Worm (Caenorhabditis elegans): Measurements from ENCODE around the gene srx-3.

srx-3 gene

DNA sequence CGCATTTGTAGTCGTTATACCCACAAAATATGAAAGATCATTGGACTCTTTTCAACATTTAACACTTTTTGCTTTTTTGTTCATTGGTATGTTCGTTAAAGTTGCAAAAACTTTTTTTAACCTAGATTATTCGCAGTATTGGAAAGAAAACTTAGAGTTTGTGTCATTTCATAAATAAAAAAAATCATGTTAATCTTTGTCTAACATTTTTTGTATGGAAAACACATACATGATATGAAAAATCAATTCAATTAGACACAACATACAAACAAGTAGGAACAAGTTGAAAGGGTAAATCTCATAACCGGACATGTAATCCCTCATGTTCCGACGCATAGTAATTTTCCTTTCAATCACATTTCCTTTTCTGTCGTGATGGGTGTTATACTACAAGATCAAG lies 4.2 kb upstream of the srx-3 start, which contains the start of gene F59E11.2:
TSS of gene F59E11.2 (plus strand) at position 301 of the 400 bp plus-strand sequence.
- TF ChIP-seq ceh-39 (tag; optimal IDR thresholded peaks at IDR 0.05) (no peak), elt-1 (tag; optimal IDR thresholded peaks at IDR 0.05; ENCODE audit: borderline replicate concordance, insufficient read depth) (no peak), sem-2 (GFP tag; optimal IDR thresholded peaks at IDR 0.05) (no peak)

DNA sequence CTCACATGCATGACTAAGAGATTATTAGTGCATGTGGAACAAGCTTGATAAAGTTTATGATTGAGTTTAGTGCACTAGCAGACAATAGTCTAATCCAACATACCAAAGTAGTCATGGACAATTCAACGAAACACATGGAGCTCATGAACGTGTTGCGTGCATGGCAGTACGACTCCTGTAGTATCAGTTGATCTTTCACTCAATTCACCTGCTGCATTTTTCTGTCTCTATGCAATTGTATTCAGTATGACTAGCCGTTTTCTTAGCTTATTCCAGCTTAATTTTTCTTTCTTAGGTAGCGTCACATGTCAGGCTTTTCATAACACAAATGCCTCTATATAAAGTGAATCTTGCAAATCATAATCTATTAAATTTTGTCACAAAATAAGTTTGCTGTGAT lies 2.1 kb upstream of the srx-3 start, which contains the start of gene srx-1:
TSS of gene srx-1 (plus strand) at position 382 of the 400 bp plus-strand sequence.
- TF ChIP-seq snpc-4 (tag; optimal IDR thresholded peaks at IDR 0.05) (no peak), ham-2 (GFP tag; optimal IDR thresholded peaks at IDR 0.05) (no peak), ceh-83 (GFP tag; optimal IDR thresholded peaks at IDR 0.05) (no peak), unc-39 (tag; optimal IDR thresholded peaks at IDR 0.05) (no peak), flh-1 (GFP tag; optimal IDR thresholded peaks at IDR 0.05) (no peak), ceh-39 (tag; optimal IDR thresholded peaks at IDR 0.05) (no peak), ces-1 (GFP tag; optimal IDR thresholded peaks at IDR 0.05) (no peak), lsy-2 (tag; optimal IDR thresholded peaks at IDR 0.05) (no peak), nhr-28 (tag; optimal IDR thresholded peaks at IDR 0.05) (no peak), elt-1 (tag; optimal IDR thresholded peaks at IDR 0.05; ENCODE audit: borderline replicate concordance, insufficient read depth) (no peak), lin-13 (tag; optimal IDR thresholded peaks at IDR 0.05) (no peak), blmp-1 (tag; optimal IDR thresholded peaks at IDR 0.05) (no peak), M03D4.4 (tag; optimal IDR thresholded peaks at IDR 0.05) (no peak)

DNA sequence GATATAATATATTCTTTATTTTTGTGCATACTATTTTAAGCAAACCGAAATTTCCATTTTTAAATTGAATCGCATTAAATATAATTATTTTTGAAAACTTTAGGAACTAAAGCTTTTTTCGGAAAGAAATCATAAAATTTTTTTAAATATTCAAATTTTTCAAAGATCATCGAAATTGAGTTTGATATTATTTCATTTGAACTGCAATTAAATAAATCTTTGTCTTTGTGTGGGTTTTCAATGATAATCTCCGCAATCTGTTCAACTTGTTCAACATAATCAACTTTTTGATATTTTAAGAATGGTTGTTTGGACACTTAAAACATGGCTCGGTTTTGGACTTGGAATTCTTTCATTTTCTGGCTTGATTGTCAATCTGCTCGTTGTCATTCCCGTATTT lies 3.8 kb downstream of the srx-3 start, which contains the start of gene srx-2:
TSS of gene srx-2 (plus strand) at position 301 of the 400 bp plus-strand sequence.
- TF ChIP-seq flh-1 (GFP tag; optimal IDR thresholded peaks at IDR 0.05) (no peak), pha-4 (tag; optimal IDR thresholded peaks at IDR 0.05) (no peak)

DNA sequence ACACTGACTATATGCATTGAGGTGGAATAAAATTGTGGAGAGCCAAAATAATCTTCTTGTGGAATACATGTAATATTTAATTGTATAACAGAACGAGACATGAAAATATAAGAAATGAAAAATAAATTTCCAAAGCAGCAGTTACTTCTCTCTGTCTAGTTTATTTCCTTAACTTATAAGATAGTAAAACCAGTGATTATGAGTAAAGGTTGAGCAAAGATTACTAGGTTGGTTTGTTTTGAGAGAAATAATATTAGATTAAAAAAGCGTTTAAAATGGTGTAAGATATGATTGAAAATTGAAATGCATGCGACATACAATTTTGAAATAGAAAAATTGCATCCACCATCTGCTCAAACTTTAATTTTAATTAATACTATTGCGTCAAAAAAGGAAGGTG lies 8.4 kb downstream of the srx-3 start, which contains the start of gene srh-201:
TSS of gene srh-201 (minus strand) at position 101 of the 400 bp plus-strand sequence.
- no peak for TF ChIP-seq nhr-28 (tag; optimal IDR thresholded peaks at IDR 0.05)
- no peak for TF ChIP-seq elt-1 (tag; optimal IDR thresholded peaks at IDR 0.05; ENCODE audit: borderline replicate concordance, insufficient read depth)
- TF ChIP-seq lsy-2 (tag; optimal IDR thresholded peaks at IDR 0.05) = no peak
- no peak for TF ChIP-seq mep-1 (tag; optimal IDR thresholded peaks at IDR 0.05)
- TF ChIP-seq flh-1 (GFP tag; optimal IDR thresholded peaks at IDR 0.05) = no peak
- no peak for TF ChIP-seq unc-120 (tag; optimal IDR thresholded peaks at IDR 0.05; ENCODE audit: poor library complexity, severe bottlenecking)
- TF ChIP-seq blmp-1 (tag; optimal IDR thresholded peaks at IDR 0.05) = no peak
- no peak for TF ChIP-seq ceh-83 (GFP tag; optimal IDR thresholded peaks at IDR 0.05)
- no peak for TF ChIP-seq nhr-237 (tag; optimal IDR thresholded peaks at IDR 0.05)
- no peak for TF ChIP-seq ceh-39 (tag; optimal IDR thresholded peaks at IDR 0.05)
- no peak for TF ChIP-seq lin-32 (GFP tag; optimal IDR thresholded peaks at IDR 0.05)
- no peak for TF ChIP-seq mls-2 (tag; optimal IDR thresholded peaks at IDR 0.05)
- TF ChIP-seq ces-1 (GFP tag; optimal IDR thresholded peaks at IDR 0.05) = no peak
- no peak for TF ChIP-seq unc-62 (GFP tag; optimal IDR thresholded peaks at IDR 0.05)

DNA sequence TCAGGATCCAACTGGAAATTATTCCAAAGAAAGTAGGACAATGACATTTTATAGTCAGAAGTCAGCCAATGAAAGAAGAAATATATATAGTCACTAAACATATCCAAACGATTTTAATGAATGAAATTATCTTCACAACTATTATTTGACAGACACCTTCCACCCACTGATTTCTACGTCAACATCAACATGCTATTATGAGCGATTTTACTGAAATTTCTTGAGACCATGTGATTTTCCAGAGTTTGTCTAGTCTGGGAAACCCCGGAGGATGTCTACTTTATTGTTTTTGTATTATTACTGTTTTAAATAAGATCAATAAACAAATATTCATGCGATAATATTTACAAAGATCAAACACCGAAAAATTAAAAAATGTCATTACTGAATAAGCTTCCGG lies 10.2 kb downstream of the srx-3 start, which contains the start of gene srt-18:
TSS of gene srt-18 (minus strand) at position 101 of the 400 bp plus-strand sequence.
- TF ChIP-seq unc-120 (tag; optimal IDR thresholded peaks at IDR 0.05; ENCODE audit: poor library complexity, severe bottlenecking) (no peak), pha-4 (tag; optimal IDR thresholded peaks at IDR 0.05) (no peak), nhr-2 (tag; optimal IDR thresholded peaks at IDR 0.05) (no peak), nhr-237 (tag; optimal IDR thresholded peaks at IDR 0.05) (no peak), flh-1 (GFP tag; optimal IDR thresholded peaks at IDR 0.05) (no peak), bed-3 (GFP tag; optimal IDR thresholded peaks at IDR 0.05) (no peak), unc-39 (tag; optimal IDR thresholded peaks at IDR 0.05) (no peak), hlh-1 (tag; optimal IDR thresholded peaks at IDR 0.05) (no peak), zip-8 (tag; optimal IDR thresholded peaks at IDR 0.05) (no peak), elt-3 (tag; optimal IDR thresholded peaks at IDR 0.05) (no peak), ceh-43 (GFP tag; optimal IDR thresholded peaks at IDR 0.05) (no peak), mls-2 (tag; optimal IDR thresholded peaks at IDR 0.05) (no peak), sem-2 (GFP tag; optimal IDR thresholded peaks at IDR 0.05) (no peak), lin-13 (tag; optimal IDR thresholded peaks at IDR 0.05) (no peak), ceh-39 (tag; optimal IDR thresholded peaks at IDR 0.05) (no peak), sptf-1 (tag; optimal IDR thresholded peaks at IDR 0.05) (no peak), nhr-12 (tag; optimal IDR thresholded peaks at IDR 0.05) (no peak), ceh-83 (GFP tag; optimal IDR thresholded peaks at IDR 0.05) (no peak)

DNA sequence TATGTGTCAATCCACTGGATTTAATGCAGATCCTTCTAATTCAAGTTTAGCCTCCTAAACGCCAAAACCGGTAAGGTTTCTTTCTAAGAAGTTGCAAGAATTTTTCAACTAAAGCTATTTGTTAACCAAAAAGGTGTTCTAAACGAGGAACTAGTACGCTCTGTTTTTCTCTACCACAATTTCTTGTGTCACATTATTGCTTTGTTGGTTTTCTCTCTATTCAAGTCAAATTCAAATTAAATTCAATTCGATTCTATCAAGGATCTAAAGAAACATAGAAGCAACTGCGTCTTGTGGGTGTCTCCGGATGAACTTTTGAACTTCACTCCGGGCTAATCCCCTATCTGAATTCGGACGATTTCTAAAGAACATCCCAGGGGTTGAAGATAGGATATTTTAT lies 11.1 kb downstream of the srx-3 start, which contains the start of gene oac-40:
TSS of gene oac-40 (plus strand) at position 301 of the 400 bp plus-strand sequence.
- no peak for TF ChIP-seq hlh-1 (tag; optimal IDR thresholded peaks at IDR 0.05)
- no peak for TF ChIP-seq nhr-12 (tag; optimal IDR thresholded peaks at IDR 0.05)
- TF ChIP-seq snpc-4 (tag; optimal IDR thresholded peaks at IDR 0.05) = no peak
- no peak for TF ChIP-seq ces-1 (GFP tag; optimal IDR thresholded peaks at IDR 0.05)
- TF ChIP-seq drap-1 (GFP tag; optimal IDR thresholded peaks at IDR 0.05) = no peak
- no peak for TF ChIP-seq elt-1 (tag; optimal IDR thresholded peaks at IDR 0.05; ENCODE audit: borderline replicate concordance, insufficient read depth)
- no peak for TF ChIP-seq mab-5 (tag; optimal IDR thresholded peaks at IDR 0.05)

All from whole organism, mixed stage, embryonic.